Worm (Caenorhabditis elegans) whole organism, L3 larva: ENCODE measurements around the gene F25E2.3.

ENCODE experiments used
- daf-12 ChIP-seq: fragments of 150-350 bp; optimal IDR thresholded peaks from 2 replicates; lab custom pipeline; 2014; ENCODE audit warnings: missing biosample characterization, missing genetic modification reagents, missing genetic modification characterization
- elt-2 ChIP-seq: sonication (generic microtip); optimal IDR thresholded peaks from 2 replicates; lab custom pipeline; 2016; ENCODE audit warnings: missing genetic modification reagents, mild to moderate bottlenecking, missing genetic modification characterization, missing compliant biosample characterization
- jun-1 ChIP-seq: fragments of 150-350 bp; optimal IDR thresholded peaks from 2 replicates; lab custom pipeline; 2014; ENCODE audit warnings: missing biosample characterization, missing genetic modification reagents, missing genetic modification characterization
- mdl-1 ChIP-seq: fragments of 150-350 bp; optimal IDR thresholded peaks from 2 replicates; lab custom pipeline; 2014; ENCODE audit warnings: missing biosample characterization, missing genetic modification characterization
- nhr-11 ChIP-seq: fragments of 150-350 bp; optimal IDR thresholded peaks from 2 replicates; lab custom pipeline; 2014; ENCODE audit warnings: missing biosample characterization, missing genetic modification characterization
- nhr-76 ChIP-seq: fragments of 150-350 bp; sonication (generic microtip); optimal IDR thresholded peaks from 5 replicates; lab custom pipeline; 2014; ENCODE audit warnings: missing biosample characterization, missing genetic modification characterization
- pha-4 ChIP-seq: fragments of 150-350 bp; optimal IDR thresholded peaks from 2 replicates; lab custom pipeline; 2014; ENCODE audit warnings: missing biosample characterization, missing genetic modification reagents, missing genetic modification characterization
- snpc-4 ChIP-seq: fragments of 150-350 bp; optimal IDR thresholded peaks from 2 replicates; lab custom pipeline; 2014; ENCODE audit warnings: missing biosample characterization, missing genetic modification characterization
- unc-39 ChIP-seq: sonication (generic microtip); optimal IDR thresholded peaks from 4 replicates; lab custom pipeline; 2017; ENCODE audit warnings: missing biosample characterization, missing genetic modification characterization
- unc-62 ChIP-seq: fragments of 150-350 bp; sonication (generic microtip); optimal IDR thresholded peaks from 4 replicates; lab custom pipeline; 2014; ENCODE audit warnings: missing biosample characterization, missing genetic modification reagents, missing genetic modification characterization
- zag-1 ChIP-seq: fragments of 150-350 bp; optimal IDR thresholded peaks from 2 replicates; lab custom pipeline; 2014; ENCODE audit warnings: missing biosample characterization, missing genetic modification characterization

DNA sequence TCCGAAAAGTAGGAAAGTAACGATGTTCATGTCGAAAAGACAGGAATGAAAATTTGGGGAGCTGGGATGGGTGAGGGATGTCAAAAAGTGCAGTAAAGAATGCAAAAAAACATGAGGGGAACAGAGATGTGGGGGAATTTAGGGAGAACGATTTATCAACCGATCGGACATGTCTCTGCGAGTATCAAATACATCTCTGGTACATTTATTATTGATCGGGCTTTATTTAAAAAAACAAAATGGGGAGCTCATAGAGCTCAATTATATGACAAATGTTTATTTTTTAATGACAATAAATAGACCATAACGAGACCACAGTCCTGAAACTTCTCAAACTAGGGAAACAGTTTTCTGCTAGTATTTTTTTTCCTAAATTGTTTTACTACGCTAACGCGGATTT, 2.3 kb downstream of the F25E2.3 start, which contains the start of gene F25E2.2:
- no peak for TF ChIP-seq daf-12 (tag; lab: Kevin White, UChicago)
- TF ChIP-seq snpc-4 (tag; lab: Kevin White, UChicago), result no peak
- no peak for TF ChIP-seq zag-1 (tag; lab: Kevin White, UChicago)
- no peak for TF ChIP-seq pha-4 (tag; lab: Kevin White, UChicago)
- no peak for TF ChIP-seq nhr-76
- TF ChIP-seq elt-2 (tag; lab: Kevin White, UChicago), result no peak
- no peak for TF ChIP-seq mdl-1 (tag; lab: Kevin White, UChicago)
- TF ChIP-seq unc-62 (GFP tag; lab: Kevin White, UChicago), result no peak
- no peak for TF ChIP-seq nhr-11
- no peak for TF ChIP-seq unc-39 (tag; lab: Kevin White, UChicago)
- no peak for TF ChIP-seq jun-1 (tag; lab: Kevin White, UChicago)
